Worm (Caenorhabditis elegans): ENCODE measurements around the gene pes-1.

DNA sequence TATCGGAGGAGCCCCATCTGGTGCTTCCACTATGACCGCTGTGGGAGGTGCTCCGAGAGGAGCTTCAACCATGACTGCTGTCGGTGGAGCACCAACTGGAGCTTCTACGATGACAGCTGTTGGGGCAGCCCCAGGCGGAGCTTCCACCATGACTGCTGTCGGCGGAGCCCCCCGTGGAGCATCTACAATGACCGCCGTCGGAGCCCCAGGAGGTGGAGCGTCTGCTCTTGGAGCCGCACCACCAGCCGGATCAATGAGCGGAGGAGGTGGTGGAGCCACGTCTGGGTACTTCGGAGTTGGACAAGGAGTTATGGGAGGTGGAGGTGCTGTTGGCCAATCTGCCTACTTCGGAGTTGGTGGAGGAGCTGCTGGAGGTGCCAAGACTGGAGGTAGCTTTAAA is 5.6 kb upstream of the pes-1 start:
- TF ChIP-seq nhr-23 (tag; optimal IDR thresholded peaks at IDR 0.05): no peak
- TF ChIP-seq ceh-82 (tag; optimal IDR thresholded peaks at IDR 0.05): no peak

Data from whole organism, L2 larva.